Fruit fly (Drosophila melanogaster): ENCODE measurements around the gene CG33110.

DNA sequence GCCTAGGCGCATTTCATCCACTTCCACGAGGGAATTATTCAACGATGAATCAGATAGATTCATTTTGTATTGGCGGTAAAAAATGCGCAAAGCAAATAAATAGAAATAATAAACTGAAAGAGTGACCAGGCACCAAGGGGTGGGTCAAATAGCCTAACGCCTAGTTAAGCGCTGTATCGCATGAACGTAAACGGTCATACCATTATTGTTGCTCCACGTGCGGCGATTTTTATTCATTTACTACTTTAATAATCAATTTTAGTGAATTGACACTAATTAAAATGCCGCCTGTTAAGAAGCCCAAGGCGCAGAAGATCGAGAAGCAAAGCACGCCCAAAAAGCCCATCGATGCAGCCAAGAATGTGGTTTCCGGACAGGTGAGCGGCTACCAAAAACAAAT lies 14.6 kb downstream of the CG33110 start, which contains the start of the genes CG33107 and CG6937:
- TF ChIP-seq ttk (optimal IDR thresholded peaks at IDR 0.05) (no peak), insv (optimal IDR thresholded peaks at IDR 0.05) (no peak), Sin3A (optimal IDR thresholded peaks at IDR 0.05) (no peak), h (optimal IDR thresholded peaks at IDR 0.05) (no peak), Myc (optimal IDR thresholded peaks at IDR 0.05) (no peak), psq (optimal IDR thresholded peaks at IDR 0.05) (no peak)

All from Kc167 (cell line).